Worm (Caenorhabditis elegans) whole organism, L1 larva: Measurements from ENCODE around the gene cpt-4.

Source experiments
- fkh-8 ChIP-seq: sonication (generic microtip); optimal IDR thresholded peaks from 2 replicates; lab custom pipeline; 2016; ENCODE audit warnings: mild to moderate bottlenecking, missing genetic modification characterization, missing compliant biosample characterization
- lin-13 ChIP-seq: fragments of 150-350 bp; optimal IDR thresholded peaks from 2 replicates; lab custom pipeline; 2014; ENCODE audit warnings: missing biosample characterization, missing genetic modification reagents, missing genetic modification characterization

DNA sequence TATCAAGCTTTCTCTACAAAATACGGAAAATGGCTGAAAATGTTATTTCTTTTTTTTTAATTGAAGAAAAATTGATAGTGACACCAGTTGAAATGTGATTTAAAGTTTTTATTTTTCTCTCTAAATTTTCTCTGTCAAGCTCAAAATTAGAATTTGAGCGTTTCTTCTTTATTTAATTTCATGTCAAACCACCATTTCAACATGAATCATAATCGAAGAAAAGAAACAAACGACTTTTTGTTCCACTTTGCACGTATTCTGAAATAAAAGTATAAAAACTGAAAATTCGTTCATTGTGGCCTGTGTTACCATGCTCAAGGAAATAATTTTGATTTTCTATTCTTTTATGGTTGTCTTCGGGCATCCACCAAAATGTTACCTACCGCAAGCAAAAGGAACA lies 5.6 kb upstream of the cpt-4 start, which contains the start of gene K11D12.13:
- no peak for TF ChIP-seq lin-13 (GFP tag; lab: Kevin White, UChicago)
- no peak for TF ChIP-seq fkh-8 (tag; lab: Kevin White, UChicago)
